Fruit fly (Drosophila melanogaster) whole organism, embryonic: ENCODE results near the gene eEF1delta.

Source experiments
- Adf1 ChIP-seq: fragments of 200-800 bp; sonication (Bioruptor generic); IDR thresholded peaks from 2 replicates; pipeline ENCODE4 v1.3.6; 2022; ENCODE audit warnings: missing biosample characterization, missing genetic modification characterization
- CG1024 ChIP-seq: fragments of 200-800 bp; sonication (Bioruptor generic); IDR thresholded peaks from 2 replicates; pipeline ENCODE4 v1.3.6; 2022; ENCODE audit warnings: missing biosample characterization, missing genetic modification characterization
- CG10431 ChIP-seq: fragments of 200-800 bp; sonication (Bioruptor generic); optimal IDR thresholded peaks from 3 replicates; lab custom pipeline; 2018; ENCODE audit warnings: missing biosample characterization, mild to moderate bottlenecking, missing genetic modification characterization
- CG10462 ChIP-seq: fragments of 200-800 bp; sonication (Bioruptor generic); optimal IDR thresholded peaks from 2 replicates; lab custom pipeline; 2016; ENCODE audit warnings: missing biosample characterization, missing genetic modification characterization
- CG11093 ChIP-seq: fragments of 200-800 bp; sonication (Bioruptor generic); IDR thresholded peaks from 3 replicates; pipeline ENCODE4 v1.3.6; 2022; ENCODE audit warnings: missing biosample characterization, missing genetic modification characterization
- CG11247 ChIP-seq: fragments of 200-800 bp; sonication (Bioruptor generic); IDR thresholded peaks from 2 replicates; pipeline ENCODE4 v1.3.6; 2022; ENCODE audit warnings: missing biosample characterization, missing genetic modification characterization
- CG11695 ChIP-seq: fragments of 200-800 bp; sonication (Bioruptor generic); IDR thresholded peaks from 3 replicates; pipeline ENCODE4 v1.3.6; 2022; ENCODE audit warnings: missing biosample characterization, missing genetic modification characterization
- CG12236 ChIP-seq: fragments of 200-800 bp; sonication (Bioruptor generic); optimal IDR thresholded peaks from 2 replicates; lab custom pipeline; 2016; ENCODE audit warnings: missing biosample characterization, missing genetic modification characterization
- CG12769 ChIP-seq: fragments of 200-800 bp; sonication (Bioruptor generic); optimal IDR thresholded peaks from 2 replicates; lab custom pipeline; 2019; ENCODE audit warnings: missing biosample characterization, mild to moderate bottlenecking, missing genetic modification characterization, moderate library complexity
- CG13123 ChIP-seq: fragments of 200-800 bp; sonication (Bioruptor generic); optimal IDR thresholded peaks from 2 replicates; lab custom pipeline; 2016; ENCODE audit warnings: missing biosample characterization, missing genetic modification characterization
- CG15011 ChIP-seq: fragments of 200-800 bp; sonication (Bioruptor generic); optimal IDR thresholded peaks from 3 replicates; lab custom pipeline; 2018; ENCODE audit warnings: missing biosample characterization, mild to moderate bottlenecking, missing genetic modification characterization
- CG15601 ChIP-seq: fragments of 200-800 bp; sonication (Bioruptor generic); optimal IDR thresholded peaks from 3 replicates; lab custom pipeline; 2019; ENCODE audit warnings: missing biosample characterization, mild to moderate bottlenecking, missing genetic modification characterization, moderate library complexity
- CG1647 ChIP-seq: fragments of 200-800 bp; sonication (Bioruptor generic); optimal IDR thresholded peaks from 3 replicates; lab custom pipeline; 2016; ENCODE audit warnings: missing biosample characterization, missing genetic modification characterization
- CG17328 ChIP-seq: fragments of 200-800 bp; sonication (Bioruptor generic); IDR thresholded peaks from 2 replicates; pipeline ENCODE4 v1.3.6; 2022; ENCODE audit warnings: missing biosample characterization, missing genetic modification characterization
- CG17359 ChIP-seq: fragments of 200-800 bp; sonication (Bioruptor generic); optimal IDR thresholded peaks from 3 replicates; lab custom pipeline; 2018; ENCODE audit warnings: missing biosample characterization, mild to moderate bottlenecking, missing genetic modification characterization, moderate library complexity
- CG17361 ChIP-seq: fragments of 200-800 bp; sonication (Bioruptor generic); IDR thresholded peaks from 3 replicates; pipeline ENCODE4 v1.3.6; 2022; ENCODE audit warnings: missing biosample characterization, missing genetic modification characterization
- CG1792 ChIP-seq: fragments of 200-800 bp; sonication (Bioruptor generic); optimal IDR thresholded peaks from 2 replicates; lab custom pipeline; 2016; ENCODE audit warnings: missing biosample characterization, missing genetic modification characterization
- CG2678 ChIP-seq: fragments of 200-800 bp; sonication (Bioruptor generic); optimal IDR thresholded peaks from 3 replicates; lab custom pipeline; 2019; ENCODE audit warnings: missing biosample characterization, mild to moderate bottlenecking, missing genetic modification characterization, moderate library complexity
- CG3838 ChIP-seq: fragments of 200-800 bp; sonication (Bioruptor generic); optimal IDR thresholded peaks from 3 replicates; lab custom pipeline; 2016; ENCODE audit warnings: missing biosample characterization, missing genetic modification characterization
- CG4820 ChIP-seq: fragments of 200-800 bp; sonication (Bioruptor generic); optimal IDR thresholded peaks from 3 replicates; lab custom pipeline; 2016; ENCODE audit warnings: missing biosample characterization, missing genetic modification characterization
- CG7357 ChIP-seq: fragments of 200-800 bp; sonication (Bioruptor generic); IDR thresholded peaks from 3 replicates; pipeline ENCODE4 v1.3.6; 2022; ENCODE audit warnings: missing biosample characterization, missing genetic modification characterization
- CG7839 ChIP-seq: fragments of 200-800 bp; sonication (Bioruptor generic); optimal IDR thresholded peaks from 3 replicates; lab custom pipeline; 2018; ENCODE audit warnings: missing biosample characterization, mild to moderate bottlenecking, missing genetic modification characterization, moderate library complexity
- CG8281 ChIP-seq: fragments of 200-800 bp; sonication (Bioruptor generic); optimal IDR thresholded peaks from 2 replicates; lab custom pipeline; 2018; ENCODE audit warnings: missing biosample characterization, mild to moderate bottlenecking, missing genetic modification characterization, moderate library complexity
- Dad ChIP-seq: fragments of 200-800 bp; sonication (Bioruptor generic); optimal IDR thresholded peaks from 3 replicates; lab custom pipeline; 2016; ENCODE audit warnings: missing biosample characterization, missing genetic modification characterization
- Dll ChIP-seq: fragments of 200-800 bp; sonication (Bioruptor generic); IDR thresholded peaks from 4 replicates; pipeline ENCODE4 v1.3.6; 2022; ENCODE audit warnings: missing biosample characterization, missing genetic modification characterization; ENCODE audit not compliant: partially characterized antibody
- Dp ChIP-seq: fragments of 200-800 bp; sonication (Bioruptor generic); optimal IDR thresholded peaks from 2 replicates; lab custom pipeline; 2018; ENCODE audit warnings: missing biosample characterization, mild to moderate bottlenecking, missing genetic modification characterization, moderate library complexity
- Eip74EF ChIP-seq, 2 experiments: fragments of 200-800 bp in 1 of 2; fragments of >200 bp in 1 of 2; sonication (Bioruptor generic) in 1 of 2; optimal IDR thresholded peaks; 2 replicates each; lab custom pipeline; 2017 to 2019; ENCODE audit warnings: missing biosample characterization in 2 of 2, missing genetic modification characterization in 2 of 2, mild to moderate bottlenecking in 1 of 2, moderate library complexity in 1 of 2
- Hmx ChIP-seq: fragments of 200-800 bp; sonication (Bioruptor generic); optimal IDR thresholded peaks from 2 replicates; lab custom pipeline; 2016; ENCODE audit warnings: missing biosample characterization, missing genetic modification characterization
- Lpt ChIP-seq: fragments of >200 bp; optimal IDR thresholded peaks from 2 replicates; lab custom pipeline; 2018; ENCODE audit warnings: missing biosample characterization, missing genetic modification characterization
- Max ChIP-seq: fragments of 200-800 bp; sonication (Bioruptor generic); optimal IDR thresholded peaks from 2 replicates; lab custom pipeline; 2016; ENCODE audit warnings: missing biosample characterization, mild to moderate bottlenecking, missing genetic modification characterization
- Myb ChIP-seq: fragments of 200-800 bp; sonication (Bioruptor generic); optimal IDR thresholded peaks from 2 replicates; lab custom pipeline; 2016; ENCODE audit warnings: missing biosample characterization, missing genetic modification characterization
- Sry-δ ChIP-seq: fragments of 200-800 bp; sonication (Bioruptor generic); optimal IDR thresholded peaks from 2 replicates; lab custom pipeline; 2016; ENCODE audit warnings: missing biosample characterization, missing genetic modification characterization
- Tbp ChIP-seq: fragments of >200 bp; optimal IDR thresholded peaks from 2 replicates; lab custom pipeline; 2018; ENCODE audit warnings: missing biosample characterization, missing genetic modification characterization
- Trl ChIP-seq, 3 experiments: fragments of >200 bp in 2 of 3; fragments of 200-800 bp in 1 of 3; sonication (Bioruptor generic) in 1 of 3; optimal IDR thresholded peaks; 2 replicates in 1 of 3; 3 replicates in 2 of 3; lab custom pipeline; 2016 to 2017; ENCODE audit warnings: missing biosample characterization in 1 of 3, missing genetic modification characterization in 1 of 3
- ara ChIP-seq: fragments of 200-800 bp; sonication (Bioruptor generic); IDR thresholded peaks from 2 replicates; pipeline ENCODE4 v1.3.6; 2022; ENCODE audit warnings: missing biosample characterization, missing genetic modification characterization
- ato ChIP-seq: fragments of 200-800 bp; sonication (Bioruptor generic); IDR thresholded peaks from 2 replicates; pipeline ENCODE4 v1.3.6; 2022; ENCODE audit warnings: missing biosample characterization, missing genetic modification characterization; ENCODE audit not compliant: partially characterized antibody
- bab2 ChIP-seq: fragments of 200-800 bp; sonication (Bioruptor generic); optimal IDR thresholded peaks from 2 replicates; lab custom pipeline; 2016; ENCODE audit warnings: missing biosample characterization, missing genetic modification characterization
- cad ChIP-seq: fragments of >200 bp; optimal IDR thresholded peaks from 2 replicates; lab custom pipeline; 2017; ENCODE audit warnings: missing biosample characterization, missing genetic modification characterization
- croc ChIP-seq: fragments of 200-800 bp; sonication (Bioruptor generic); conservative IDR thresholded peaks from 3 replicates; pipeline ENCODE4 v1.3.6; 2022; ENCODE audit warnings: missing biosample characterization, missing genetic modification characterization
- crol ChIP-seq: fragments of 200-800 bp; sonication (Bioruptor generic); IDR thresholded peaks from 2 replicates; pipeline ENCODE4 v1.3.6; 2022; ENCODE audit warnings: missing biosample characterization, missing genetic modification characterization
- ewg ChIP-seq: fragments of 200-800 bp; sonication (Bioruptor generic); optimal IDR thresholded peaks from 3 replicates; lab custom pipeline; 2017; ENCODE audit warnings: mild to moderate bottlenecking, missing biosample characterization, missing genetic modification reagents, missing genetic modification characterization
- insv ChIP-seq, 2 experiments: fragments of 200-800 bp; sonication (Bioruptor generic); optimal IDR thresholded peaks; 3 replicates each; lab custom pipeline; 2016 to 2018; ENCODE audit warnings: missing biosample characterization in 2 of 2, missing genetic modification characterization in 2 of 2
- klu ChIP-seq: fragments of 200-800 bp; sonication (Bioruptor generic); IDR thresholded peaks from 2 replicates; pipeline ENCODE4 v1.3.6; 2022; ENCODE audit warnings: missing biosample characterization, missing genetic modification characterization
- lov ChIP-seq, 2 experiments: fragments of 200-800 bp in 1 of 2; fragments of >200 bp in 1 of 2; sonication (Bioruptor generic) in 1 of 2; IDR thresholded peaks in 1 of 2; optimal IDR thresholded peaks in 1 of 2; 2 replicates in 1 of 2; 3 replicates in 1 of 2; pipeline versions ENCODE4 v1.3.6 to Lab custom; 2017 to 2022; ENCODE audit warnings: missing biosample characterization in 1 of 2, missing genetic modification characterization in 1 of 2
- seq ChIP-seq: fragments of 200-800 bp; sonication (Bioruptor generic); IDR thresholded peaks from 2 replicates; pipeline ENCODE4 v1.3.6; 2022; ENCODE audit warnings: missing biosample characterization, missing genetic modification characterization
- sima ChIP-seq: fragments of 200-800 bp; sonication (Bioruptor generic); optimal IDR thresholded peaks from 2 replicates; lab custom pipeline; 2016; ENCODE audit warnings: missing biosample characterization, missing genetic modification characterization
- slp2 ChIP-seq: fragments of 200-800 bp; sonication (Bioruptor generic); optimal IDR thresholded peaks from 2 replicates; lab custom pipeline; 2016; ENCODE audit warnings: missing biosample characterization, missing genetic modification characterization
- tgo ChIP-seq: fragments of 200-800 bp; sonication (Bioruptor generic); IDR thresholded peaks from 3 replicates; pipeline ENCODE4 v1.3.6; 2022; ENCODE audit warnings: missing biosample characterization, missing genetic modification characterization
- tin ChIP-seq: fragments of 200-800 bp; sonication (Bioruptor generic); optimal IDR thresholded peaks from 3 replicates; lab custom pipeline; 2016; ENCODE audit warnings: missing biosample characterization, missing genetic modification characterization
- ttk ChIP-seq: fragments of 200-800 bp; sonication (Bioruptor generic); IDR thresholded peaks from 2 replicates; pipeline ENCODE4 v2.1.2; 2022; ENCODE audit warnings: missing biosample characterization, missing genetic modification characterization
- wek ChIP-seq: fragments of 200-800 bp; sonication (Bioruptor generic); optimal IDR thresholded peaks from 3 replicates; lab custom pipeline; 2018; ENCODE audit warnings: missing biosample characterization, mild to moderate bottlenecking, missing genetic modification characterization, moderate library complexity

eEF1delta gene

DNA sequence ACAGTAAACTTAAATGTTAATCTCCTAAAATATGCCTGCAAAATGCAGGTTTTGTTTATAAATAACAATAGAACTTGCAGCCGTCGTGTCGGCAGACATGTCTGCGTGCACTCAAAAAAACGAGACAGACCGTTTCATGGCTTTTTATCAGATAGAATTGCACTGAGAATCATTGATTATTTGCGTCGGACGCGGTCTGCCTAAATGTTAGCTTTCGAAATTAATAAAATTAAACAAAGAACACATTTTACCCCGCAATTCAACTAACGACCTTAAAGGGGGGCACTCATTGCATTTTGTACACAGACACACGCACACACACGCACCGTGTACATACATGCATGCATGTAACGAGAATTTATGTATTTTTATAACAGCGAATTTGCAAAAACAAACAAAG lies 44.5 kb downstream of the eEF1delta start (continued):
- TF ChIP-seq CG1024 (GFP tag; lab: Robert Waterston, UW) (no peak), Sry-δ (GFP tag; lab: Kevin White, UChicago) (no peak), crol (no peak), croc (GFP tag; lab: Robert Waterston, UW) (no peak), CG11247 (GFP tag; lab: Robert Waterston, UW) (no peak), klu (GFP tag; lab: Robert Waterston, UW) (no peak), cad (GFP tag; lab: Kevin White, UChicago) (no peak), lov (optimal IDR thresholded peaks at IDR 0.05; lab: Kevin White, UChicago) (no peak), lov (GFP tag; IDR thresholded peaks at IDR 0.05; lab: Robert Waterston, UW) (0 out of 3 replicates have a peak, but pooled peaks have one; percentile 21), CG3838 (GFP tag; lab: Kevin White, UChicago) (no peak), CG15011 (no peak), CG7357 (GFP tag; lab: Robert Waterston, UW) (0 out of 3 replicates have a peak, but pooled peaks have one; percentile 13), CG13123 (GFP tag; lab: Kevin White, UChicago) (no peak), CG1792 (GFP tag; lab: Kevin White, UChicago) (peak; percentile 15), Tbp (GFP tag; lab: Kevin White, UChicago) (no peak), CG10462 (GFP tag; lab: Kevin White, UChicago) (no peak), CG17361 (peak; percentile 30; the same call in 1 of the 3 replicates), Trl (optimal IDR thresholded peaks at IDR 0.05; lab: Kevin White, UChicago) (no peak), Trl (GFP tag; optimal IDR thresholded peaks at IDR 0.05; lab: Kevin White, UChicago) (peak; percentile 20), tin (no peak), Max (no peak), insv (GFP tag; optimal IDR thresholded peaks at IDR 0.05; lab: Kevin White, UChicago) (no peak), Lpt (GFP tag; lab: Kevin White, UChicago) (no peak), Adf1 (GFP tag; lab: Robert Waterston, UW) (no peak), bab2 (GFP tag; lab: Kevin White, UChicago) (no peak), Dad (GFP tag; lab: Kevin White, UChicago) (peak; percentile 7), ewg (GFP tag; lab: Kevin White, UChicago) (no peak), CG1647 (peak; percentile 36), CG17359 (tag; lab: Kevin White, UChicago) (no peak), CG17328 (peak; percentile 59), tgo (GFP tag; lab: Robert Waterston, UW) (no peak), CG2678 (tag; lab: Kevin White, UChicago) (no peak), sima (GFP tag; lab: Kevin White, UChicago) (peak; percentile 12), CG4820 (GFP tag; lab: Kevin White, UChicago) (peak; percentile 25), CG11695 (GFP tag; lab: Robert Waterston, UW) (no peak), wek (GFP tag; lab: Kevin White, UChicago) (no peak), Hmx (GFP tag; lab: Kevin White, UChicago) (no peak), CG11093 (GFP tag; lab: Robert Waterston, UW) (0 out of 3 replicates have a peak, but pooled peaks have one; percentile 43), seq (no peak), CG12236 (GFP tag; lab: Kevin White, UChicago) (peak; percentile 47), CG15601 (tag; lab: Kevin White, UChicago) (no peak), CG12769 (tag; lab: Kevin White, UChicago) (no peak), ato (GFP tag; lab: Robert Waterston, UW) (no peak), slp2 (no peak), CG7839 (no peak), Dp (GFP tag; lab: Kevin White, UChicago) (no peak), ara (GFP tag; lab: Robert Waterston, UW) (no peak), Myb (GFP tag; lab: Kevin White, UChicago) (no peak), Eip74EF (GFP tag; optimal IDR thresholded peaks at IDR 0.05; lab: Kevin White, UChicago) (no peak), CG10431 (GFP tag; lab: Kevin White, UChicago) (no peak), Dll (GFP tag; lab: Robert Waterston, UW) (no peak), CG8281 (no peak), ttk (GFP tag; lab: Robert Waterston, UW) (no peak)
